Worm (Caenorhabditis elegans) whole organism, young adult: Measurements from ENCODE around the gene sek-3.

ENCODE experiments used
- D2030.7 ChIP-seq: fragments of 200-800 bp; sonication (Bioruptor generic); IDR thresholded peaks from 2 replicates; pipeline ENCODE4 v1.3.6; 2022; ENCODE audit warnings: missing genetic modification reagents, missing genetic modification characterization, missing compliant biosample characterization
- F33H1.4 ChIP-seq: fragments of 200-800 bp; sonication (Bioruptor generic); IDR thresholded peaks from 2 replicates; pipeline ENCODE4 v1.3.6; 2022; ENCODE audit warnings: missing genetic modification reagents, missing genetic modification characterization, missing compliant biosample characterization
- F37B4.10 ChIP-seq: fragments of 200-800 bp; sonication (Bioruptor generic); IDR thresholded peaks from 2 replicates; pipeline ENCODE4 v1.3.6; 2022; ENCODE audit warnings: missing genetic modification characterization, missing compliant biosample characterization
- K11D2.4 ChIP-seq: fragments of 200-800 bp; sonication (Bioruptor generic); IDR thresholded peaks from 2 replicates; pipeline ENCODE4 v1.3.6; 2022; ENCODE audit warnings: missing genetic modification reagents, missing genetic modification characterization, missing compliant biosample characterization
- T07F8.4 ChIP-seq: sonication (generic microtip); optimal IDR thresholded peaks from 2 replicates; lab custom pipeline; 2016; ENCODE audit warnings: mild to moderate bottlenecking, missing genetic modification characterization, moderate library complexity, missing compliant biosample characterization
- ZK185.1 ChIP-seq: sonication (generic microtip); optimal IDR thresholded peaks from 2 replicates; lab custom pipeline; 2016; ENCODE audit warnings: mild to moderate bottlenecking, missing genetic modification characterization, missing compliant biosample characterization; ENCODE audit not compliant: poor library complexity, severe bottlenecking
- ama-1 ChIP-seq, 3 experiments: fragments of 150-350 bp in 1 of 3; sonication (generic microtip) in 2 of 3; optimal IDR thresholded peaks; 2 replicates each; lab custom pipeline; 2014 to 2018; ENCODE audit warnings: missing biosample characterization in 2 of 3, missing genetic modification characterization in 2 of 3, missing genetic modification reagents in 2 of 3
- aptf-2 ChIP-seq: fragments of 200-800 bp; sonication (Bioruptor generic); conservative IDR thresholded peaks from 2 replicates; pipeline ENCODE4 v1.3.6; 2022; ENCODE audit warnings: missing genetic modification reagents, missing genetic modification characterization, missing compliant biosample characterization
- attf-5 ChIP-seq: fragments of 200-800 bp; sonication (Bioruptor generic); optimal IDR thresholded peaks from 2 replicates; lab custom pipeline; 2018; ENCODE audit warnings: mild to moderate bottlenecking, missing genetic modification characterization, missing compliant biosample characterization
- attf-6 ChIP-seq: fragments of 200-800 bp; sonication (Bioruptor generic); IDR thresholded peaks from 2 replicates; pipeline ENCODE4 v1.3.6; 2022; ENCODE audit warnings: missing genetic modification reagents, missing genetic modification characterization, missing compliant biosample characterization
- bed-2 ChIP-seq: fragments of 200-800 bp; sonication (Bioruptor generic); IDR thresholded peaks from 2 replicates; pipeline ENCODE4 v1.3.6; 2022; ENCODE audit warnings: missing genetic modification reagents, missing genetic modification characterization, missing compliant biosample characterization
- ccch-3 ChIP-seq: fragments of 200-800 bp; sonication (Bioruptor generic); optimal IDR thresholded peaks from 2 replicates; lab custom pipeline; 2018; ENCODE audit warnings: mild to moderate bottlenecking, missing genetic modification characterization, missing compliant biosample characterization
- cebp-1 ChIP-seq, 2 experiments: fragments of 200-800 bp in 1 of 2; sonication (Bioruptor generic) in 1 of 2; sonication (generic microtip) in 1 of 2; IDR thresholded peaks in 1 of 2; optimal IDR thresholded peaks in 1 of 2; 2 replicates each; pipeline versions ENCODE4 v1.3.6 to Lab custom; 2017 to 2022; ENCODE audit warnings: missing compliant biosample characterization in 2 of 2, missing genetic modification characterization in 2 of 2, mild to moderate bottlenecking in 1 of 2, missing genetic modification reagents in 1 of 2, moderate library complexity in 1 of 2
- ceh-91 ChIP-seq: fragments of 200-800 bp; sonication (Bioruptor generic); IDR thresholded peaks from 2 replicates; pipeline ENCODE4 v1.3.6; 2022; ENCODE audit warnings: missing genetic modification reagents, missing genetic modification characterization, missing compliant biosample characterization
- egl-18 ChIP-seq: fragments of 200-800 bp; sonication (Bioruptor generic); IDR thresholded peaks from 2 replicates; pipeline ENCODE4 v1.3.6; 2022; ENCODE audit warnings: missing genetic modification reagents, missing genetic modification characterization, missing compliant biosample characterization
- ekl-4 ChIP-seq: fragments of 200-800 bp; sonication (Bioruptor generic); IDR thresholded peaks from 2 replicates; pipeline ENCODE4 v1.3.6; 2022; ENCODE audit warnings: missing genetic modification reagents, missing genetic modification characterization, missing compliant biosample characterization
- fkh-3 ChIP-seq: sonication (generic microtip); optimal IDR thresholded peaks from 2 replicates; lab custom pipeline; 2016; ENCODE audit warnings: mild to moderate bottlenecking, missing genetic modification characterization, missing compliant biosample characterization
- gei-17 ChIP-seq: fragments of 200-800 bp; sonication (Bioruptor generic); optimal IDR thresholded peaks from 2 replicates; lab custom pipeline; 2018; ENCODE audit warnings: mild to moderate bottlenecking, missing genetic modification characterization, missing compliant biosample characterization
- hmg-1.2 ChIP-seq: fragments of 200-800 bp; sonication (Bioruptor generic); IDR thresholded peaks from 2 replicates; pipeline ENCODE4 v1.3.6; 2022; ENCODE audit warnings: missing genetic modification reagents, missing genetic modification characterization, missing compliant biosample characterization
- hmg-20 ChIP-seq: fragments of 200-800 bp; sonication (Bioruptor generic); IDR thresholded peaks from 2 replicates; pipeline ENCODE4 v1.3.6; 2022; ENCODE audit warnings: missing genetic modification reagents, missing genetic modification characterization, missing compliant biosample characterization
- lin-35 ChIP-seq, 3 experiments: fragments of 150-350 bp in 2 of 3; sonication (generic microtip) in 1 of 3; optimal IDR thresholded peaks; 2 replicates each; lab custom pipeline; 2014 to 2018; ENCODE audit warnings: missing biosample characterization in 3 of 3, missing genetic modification characterization in 3 of 3, missing genetic modification reagents in 3 of 3
- lin-54 ChIP-seq: fragments of 200-800 bp; sonication (Bioruptor generic); optimal IDR thresholded peaks from 2 replicates; lab custom pipeline; 2018; ENCODE audit warnings: mild to moderate bottlenecking, missing genetic modification characterization, missing compliant biosample characterization
- madf-10 ChIP-seq: sonication (generic microtip); optimal IDR thresholded peaks from 2 replicates; lab custom pipeline; 2016; ENCODE audit warnings: mild to moderate bottlenecking, missing genetic modification characterization, missing compliant biosample characterization
- madf-6 ChIP-seq: fragments of 200-800 bp; sonication (Bioruptor generic); IDR thresholded peaks from 2 replicates; pipeline ENCODE4 v1.3.6; 2022; ENCODE audit warnings: missing genetic modification reagents, missing genetic modification characterization, missing compliant biosample characterization
- mcd-1 ChIP-seq: fragments of 200-800 bp; sonication (Bioruptor generic); IDR thresholded peaks from 2 replicates; pipeline ENCODE4 v1.3.6; 2022; ENCODE audit warnings: missing genetic modification reagents, missing genetic modification characterization, missing compliant biosample characterization
- mxl-1 ChIP-seq: sonication (generic microtip); optimal IDR thresholded peaks from 2 replicates; lab custom pipeline; 2016; ENCODE audit warnings: missing genetic modification characterization, missing compliant biosample characterization
- nhr-120 ChIP-seq: fragments of 200-800 bp; sonication (Bioruptor generic); IDR thresholded peaks from 2 replicates; pipeline ENCODE4 v1.3.6; 2022; ENCODE audit warnings: missing genetic modification characterization, missing compliant biosample characterization
- nhr-179 ChIP-seq: sonication (generic microtip); optimal IDR thresholded peaks from 2 replicates; lab custom pipeline; 2016; ENCODE audit warnings: mild to moderate bottlenecking, missing genetic modification characterization, missing compliant biosample characterization
- nhr-80 ChIP-seq: sonication (generic microtip); optimal IDR thresholded peaks from 2 replicates; lab custom pipeline; 2016; ENCODE audit warnings: missing genetic modification characterization, missing compliant biosample characterization
- rec-8 ChIP-seq, 2 experiments: sonication (generic microtip); optimal IDR thresholded peaks; 2 replicates each; lab custom pipeline; 2016; ENCODE audit warnings: mild to moderate bottlenecking in 2 of 2, missing genetic modification characterization in 2 of 2, missing genetic modification reagents in 2 of 2, missing genotype in 2 of 2, missing biosample characterization in 1 of 2, missing compliant biosample characterization in 1 of 2, moderate library complexity in 1 of 2
- snpc-3.4 ChIP-seq: sonication (generic microtip); optimal IDR thresholded peaks from 2 replicates; lab custom pipeline; 2017; ENCODE audit warnings: missing genetic modification characterization, mild to moderate bottlenecking, missing compliant biosample characterization, antibody characterized with exemption, moderate library complexity, missing genotype, missing genetic modification reagents
- zfh-2 ChIP-seq: fragments of 200-800 bp; sonication (Bioruptor generic); conservative IDR thresholded peaks from 2 replicates; pipeline ENCODE4 v1.3.6; 2022; ENCODE audit warnings: missing genetic modification reagents, missing genetic modification characterization, missing compliant biosample characterization
- ztf-26 ChIP-seq: sonication (generic microtip); optimal IDR thresholded peaks from 2 replicates; lab custom pipeline; 2017; ENCODE audit warnings: missing genetic modification characterization, missing compliant biosample characterization

Gene sek-3

ce11 chrX:4976530-4976929 lies 41.2 kb upstream of the sek-3 start, which contains the start of gene lfi-1:
TSS of gene lfi-1 (plus strand) at chrX:4976830.
- TF ChIP-seq K11D2.4 (GFP tag; lab: Robert Waterston, UW) (no peak), nhr-120 (no peak), bed-2 (no peak), ZK185.1 (tag; lab: Kevin White, UChicago) (no peak), fkh-3 (tag; lab: Kevin White, UChicago) (no peak), mxl-1 (tag; lab: Kevin White, UChicago) (no peak), mcd-1 (GFP tag; lab: Robert Waterston, UW) (no peak), ccch-3 (GFP tag; lab: Kevin White, UChicago) (no peak), T07F8.4 (tag; lab: Kevin White, UChicago) (no peak), ekl-4 (GFP tag; lab: Robert Waterston, UW) (no peak), F33H1.4 (no peak), lin-54 (GFP tag; lab: Kevin White, UChicago) (no peak)

- no peak for TF ChIP-seq gei-17 (GFP tag; lab: Kevin White, UChicago)
- TF ChIP-seq madf-6 (GFP tag; lab: Robert Waterston, UW): no peak
- no peak for TF ChIP-seq hmg-20 (GFP tag; lab: Robert Waterston, UW)
- TF ChIP-seq T07F8.4 (tag; lab: Kevin White, UChicago): no peak
- no peak for TF ChIP-seq attf-5
- TF ChIP-seq rec-8 (tag; optimal IDR thresholded peaks at IDR 0.05; lab: Kevin White, UChicago): no peak
- TF ChIP-seq cebp-1 (GFP tag; IDR thresholded peaks at IDR 0.05; lab: Robert Waterston, UW): no peak
- no peak for TF ChIP-seq cebp-1 (tag; optimal IDR thresholded peaks at IDR 0.05; lab: Kevin White, UChicago)
- TF ChIP-seq nhr-179: no peak
- no peak for TF ChIP-seq madf-10 (tag; lab: Kevin White, UChicago)
- TF ChIP-seq ama-1 (optimal IDR thresholded peaks at IDR 0.05; lab: Kevin White, UChicago): no peak
- no peak for TF ChIP-seq ama-1 (GFP tag; optimal IDR thresholded peaks at IDR 0.05; lab: Kevin White, UChicago)
- TF ChIP-seq aptf-2: no peak
- TF ChIP-seq D2030.7 (GFP tag; lab: Robert Waterston, UW): no peak
- TF ChIP-seq F37B4.10 (GFP tag; lab: Robert Waterston, UW): no peak
- no peak for TF ChIP-seq zfh-2 (GFP tag; lab: Robert Waterston, UW)
- no peak for TF ChIP-seq snpc-3.4 (tag; lab: Kevin White, UChicago)
- no peak for TF ChIP-seq ztf-26 (tag; lab: Kevin White, UChicago)
- no peak for TF ChIP-seq ceh-91 (GFP tag; lab: Robert Waterston, UW)
- no peak for TF ChIP-seq egl-18 (GFP tag; lab: Robert Waterston, UW)
Measured at ce11 chrX:4978103-4978502, 39.6 kb upstream of the sek-3 start.

ce11 chrX:4979060-4979459 lies 38.6 kb upstream of the sek-3 start:
- TF ChIP-seq nhr-80 (tag; lab: Kevin White, UChicago) (peak; percentile 64), attf-6 (GFP tag; lab: Robert Waterston, UW) (no peak)

ce11 chrX:4981059-4981458 lies 36.6 kb upstream of the sek-3 start:
- TF ChIP-seq cebp-1 (GFP tag; IDR thresholded peaks at IDR 0.05; lab: Robert Waterston, UW): no peak
- peak; percentile 14 for TF ChIP-seq cebp-1 (tag; optimal IDR thresholded peaks at IDR 0.05; lab: Kevin White, UChicago)
- 0 out of 2 replicates have a peak, but pooled peaks have one; percentile 22 for TF ChIP-seq zfh-2 (GFP tag; lab: Robert Waterston, UW)
- TF ChIP-seq hmg-1.2: peak; percentile 17; the same call in 1 of the 2 replicates
- TF ChIP-seq lin-35 (GFP tag; optimal IDR thresholded peaks at IDR 0.05; lab: Kevin White, UChicago): no peak
- TF ChIP-seq, all 124 proteins: peak for 3
